Fruit fly (Drosophila melanogaster) whole organism, embryonic: Measurements from ENCODE around the gene Obp19c.

Source experiments
- Atf-2 ChIP-seq: fragments of 200-800 bp; sonication (Bioruptor generic); optimal IDR thresholded peaks from 2 replicates; lab custom pipeline; 2016; ENCODE audit warnings: missing biosample characterization, missing genetic modification characterization
- Awh ChIP-seq: fragments of 200-800 bp; sonication (Bioruptor generic); IDR thresholded peaks from 2 replicates; pipeline ENCODE4, ENCODE4 v1.3.6; 2022; ENCODE audit warnings: missing biosample characterization, missing genetic modification characterization
- B-H2 ChIP-seq: fragments of 200-800 bp; sonication (Bioruptor generic); optimal IDR thresholded peaks from 2 replicates; lab custom pipeline; 2018; ENCODE audit warnings: missing biosample characterization, mild to moderate bottlenecking, missing genetic modification characterization
- CG10543 ChIP-seq: fragments of 200-800 bp; sonication (Bioruptor generic); optimal IDR thresholded peaks from 3 replicates; lab custom pipeline; 2017; ENCODE audit warnings: missing biosample characterization, mild to moderate bottlenecking, missing genetic modification characterization, moderate library complexity
- CG10565 ChIP-seq: fragments of 200-800 bp; sonication (Bioruptor generic); optimal IDR thresholded peaks from 3 replicates; lab custom pipeline; 2016; ENCODE audit warnings: missing biosample characterization, mild to moderate bottlenecking, missing genetic modification characterization
- CG17802 ChIP-seq: fragments of 200-800 bp; sonication (Bioruptor generic); optimal IDR thresholded peaks from 2 replicates; lab custom pipeline; 2018; ENCODE audit warnings: missing biosample characterization, mild to moderate bottlenecking, missing genetic modification characterization, moderate library complexity
- CG32532 ChIP-seq: fragments of 200-800 bp; sonication (Bioruptor generic); IDR thresholded peaks from 2 replicates; pipeline ENCODE4 v1.3.6; 2022; ENCODE audit warnings: missing biosample characterization, missing genetic modification characterization
- CG42726 ChIP-seq: fragments of 200-800 bp; sonication (Bioruptor generic); IDR thresholded peaks from 2 replicates; pipeline ENCODE4 v1.3.6; 2022; ENCODE audit warnings: missing biosample characterization, missing genetic modification characterization; ENCODE audit not compliant: partially characterized antibody
- CG4617 ChIP-seq: fragments of 200-800 bp; sonication (Bioruptor generic); optimal IDR thresholded peaks from 3 replicates; lab custom pipeline; 2016; ENCODE audit warnings: missing biosample characterization, missing genetic modification characterization, borderline replicate concordance
- CG6254 ChIP-seq: fragments of 200-800 bp; sonication (Bioruptor generic); optimal IDR thresholded peaks from 3 replicates; lab custom pipeline; 2017; ENCODE audit warnings: mild to moderate bottlenecking, missing biosample characterization, missing genetic modification reagents, missing genetic modification characterization
- CG6689 ChIP-seq: fragments of 200-800 bp; sonication (Bioruptor generic); IDR thresholded peaks from 2 replicates; pipeline ENCODE4 v1.3.6; 2022; ENCODE audit warnings: missing biosample characterization, missing genetic modification characterization
- CG7839 ChIP-seq: fragments of 200-800 bp; sonication (Bioruptor generic); optimal IDR thresholded peaks from 3 replicates; lab custom pipeline; 2018; ENCODE audit warnings: missing biosample characterization, mild to moderate bottlenecking, missing genetic modification characterization, moderate library complexity
- CTCF ChIP-seq: fragments of 200-800 bp; sonication (Bioruptor generic); optimal IDR thresholded peaks from 2 replicates; lab custom pipeline; 2017; ENCODE audit warnings: missing biosample characterization, mild to moderate bottlenecking, missing genetic modification characterization, moderate library complexity
- D19B ChIP-seq: fragments of 200-800 bp; sonication (Bioruptor generic); optimal IDR thresholded peaks from 2 replicates; lab custom pipeline; 2017; ENCODE audit warnings: missing biosample characterization, mild to moderate bottlenecking, missing genetic modification characterization
- Dek ChIP-seq: fragments of 200-800 bp; sonication (Bioruptor generic); optimal IDR thresholded peaks from 3 replicates; lab custom pipeline; 2019; ENCODE audit warnings: missing biosample characterization, mild to moderate bottlenecking, missing genetic modification characterization, moderate library complexity
- GATAe ChIP-seq: fragments of 200-800 bp; sonication (Bioruptor generic); conservative IDR thresholded peaks from 2 replicates; pipeline ENCODE4 v1.3.6; 2022; ENCODE audit warnings: missing biosample characterization, missing genetic modification characterization
- HHEX ChIP-seq: fragments of 200-800 bp; sonication (Bioruptor generic); optimal IDR thresholded peaks from 3 replicates; lab custom pipeline; 2017; ENCODE audit warnings: missing biosample characterization, mild to moderate bottlenecking, missing genetic modification characterization, missing genetic modification reagents
- Hr51 ChIP-seq, 2 experiments: fragments of 200-800 bp; sonication (Bioruptor generic); optimal IDR thresholded peaks; 2 replicates in 1 of 2; 3 replicates in 1 of 2; lab custom pipeline; 2016 to 2018; ENCODE audit warnings: missing biosample characterization in 2 of 2, missing genetic modification characterization in 2 of 2, mild to moderate bottlenecking in 1 of 2, moderate library complexity in 1 of 2
- Jarid2 ChIP-seq: fragments of 200-800 bp; sonication (Bioruptor generic); optimal IDR thresholded peaks from 3 replicates; lab custom pipeline; 2017; ENCODE audit warnings: mild to moderate bottlenecking, missing biosample characterization, missing genetic modification reagents, missing genetic modification characterization
- Lim3 ChIP-seq: fragments of 200-800 bp; sonication (Bioruptor generic); IDR thresholded peaks from 2 replicates; pipeline ENCODE4 v1.3.6; 2022; ENCODE audit warnings: missing biosample characterization, missing genetic modification characterization
- Lpt ChIP-seq: fragments of >200 bp; optimal IDR thresholded peaks from 2 replicates; lab custom pipeline; 2018; ENCODE audit warnings: missing biosample characterization, missing genetic modification characterization
- Meics ChIP-seq: fragments of 200-800 bp; sonication (Bioruptor generic); optimal IDR thresholded peaks from 2 replicates; lab custom pipeline; 2017; ENCODE audit warnings: missing biosample characterization, mild to moderate bottlenecking, missing genetic modification characterization
- NC2β ChIP-seq: fragments of 200-800 bp; sonication (Bioruptor generic); optimal IDR thresholded peaks from 2 replicates; lab custom pipeline; 2016; ENCODE audit warnings: missing biosample characterization, missing genetic modification characterization
- Opbp ChIP-seq: fragments of 200-800 bp; sonication (Bioruptor generic); IDR thresholded peaks from 3 replicates; pipeline ENCODE4 v1.3.6; 2022; ENCODE audit warnings: missing biosample characterization, missing genetic modification characterization; ENCODE audit not compliant: partially characterized antibody
- Ravus ChIP-seq: fragments of 200-800 bp; sonication (Bioruptor generic); IDR thresholded peaks from 2 replicates; pipeline ENCODE4 v1.3.6; 2022; ENCODE audit warnings: missing biosample characterization, missing genetic modification characterization
- Sox100B ChIP-seq: fragments of 200-800 bp; sonication (Bioruptor generic); optimal IDR thresholded peaks from 3 replicates; lab custom pipeline; 2018; ENCODE audit warnings: missing biosample characterization, mild to moderate bottlenecking, missing genetic modification characterization
- Vsx1 ChIP-seq: fragments of 200-800 bp; sonication (Bioruptor generic); optimal IDR thresholded peaks from 2 replicates; lab custom pipeline; 2017; ENCODE audit warnings: missing biosample characterization, mild to moderate bottlenecking, missing genetic modification characterization, missing genetic modification reagents
- Xbp1 ChIP-seq: fragments of 200-800 bp; sonication (Bioruptor generic); optimal IDR thresholded peaks from 3 replicates; lab custom pipeline; 2016; ENCODE audit warnings: missing biosample characterization, mild to moderate bottlenecking, missing genetic modification characterization
- ac ChIP-seq: fragments of 200-800 bp; sonication (Bioruptor generic); optimal IDR thresholded peaks from 3 replicates; lab custom pipeline; 2017; ENCODE audit warnings: missing biosample characterization, mild to moderate bottlenecking, missing genetic modification characterization
- ap ChIP-seq: fragments of 200-800 bp; sonication (Bioruptor generic); IDR thresholded peaks from 2 replicates; pipeline ENCODE4 v1.3.6; 2022; ENCODE audit warnings: missing biosample characterization, missing genetic modification characterization
- ato ChIP-seq: fragments of 200-800 bp; sonication (Bioruptor generic); IDR thresholded peaks from 2 replicates; pipeline ENCODE4 v1.3.6; 2022; ENCODE audit warnings: missing biosample characterization, missing genetic modification characterization; ENCODE audit not compliant: partially characterized antibody
- bigmax ChIP-seq: fragments of 200-800 bp; sonication (Bioruptor generic); optimal IDR thresholded peaks from 2 replicates; lab custom pipeline; 2018; ENCODE audit warnings: missing biosample characterization, mild to moderate bottlenecking, missing genetic modification characterization
- caup ChIP-seq: fragments of 200-800 bp; sonication (Bioruptor generic); optimal IDR thresholded peaks from 3 replicates; lab custom pipeline; 2017; ENCODE audit warnings: missing biosample characterization, mild to moderate bottlenecking, missing genetic modification characterization, moderate library complexity; ENCODE audit not compliant: severe bottlenecking
- dmrt99B ChIP-seq: fragments of 200-800 bp; sonication (Bioruptor generic); optimal IDR thresholded peaks from 2 replicates; lab custom pipeline; 2018; ENCODE audit warnings: missing biosample characterization, mild to moderate bottlenecking, missing genetic modification characterization, moderate library complexity
- ems ChIP-seq: fragments of 200-800 bp; sonication (Bioruptor generic); optimal IDR thresholded peaks from 3 replicates; lab custom pipeline; 2016; ENCODE audit warnings: missing biosample characterization, missing genetic modification characterization
- her ChIP-seq: fragments of 200-800 bp; sonication (Bioruptor generic); optimal IDR thresholded peaks from 2 replicates; lab custom pipeline; 2016; ENCODE audit warnings: missing biosample characterization, missing genetic modification characterization
- hkb ChIP-seq, 2 experiments: fragments of 200-800 bp in 1 of 2; fragments of >200 bp in 1 of 2; sonication (Bioruptor generic) in 1 of 2; IDR thresholded peaks in 1 of 2; optimal IDR thresholded peaks in 1 of 2; 2 replicates each; pipeline versions ENCODE4 v1.3.6 to Lab custom; 2017 to 2022; ENCODE audit warnings: missing biosample characterization in 1 of 2, missing genetic modification characterization in 1 of 2
- hth ChIP-seq: fragments of >200 bp; optimal IDR thresholded peaks from 2 replicates; lab custom pipeline; 2017; ENCODE audit warnings: inconsistent platforms
- jumu ChIP-seq: fragments of 200-800 bp; sonication (Bioruptor generic); optimal IDR thresholded peaks from 3 replicates; lab custom pipeline; 2016; ENCODE audit warnings: missing biosample characterization, missing genetic modification characterization
- lab ChIP-seq: fragments of 200-800 bp; sonication (Bioruptor generic); optimal IDR thresholded peaks from 3 replicates; lab custom pipeline; 2017; ENCODE audit warnings: missing biosample characterization, missing genetic modification characterization, mild to moderate bottlenecking, moderate library complexity, missing genetic modification reagents
- nerfin-1 ChIP-seq: fragments of 200-800 bp; sonication (Bioruptor generic); optimal IDR thresholded peaks from 3 replicates; lab custom pipeline; 2019; ENCODE audit warnings: missing biosample characterization, mild to moderate bottlenecking, missing genetic modification characterization, moderate library complexity
- odd ChIP-seq: fragments of 200-800 bp; sonication (Bioruptor generic); optimal IDR thresholded peaks from 2 replicates; lab custom pipeline; 2017; ENCODE audit warnings: missing biosample characterization, mild to moderate bottlenecking, missing genetic modification characterization
- org-1 ChIP-seq: fragments of 200-800 bp; sonication (Bioruptor generic); optimal IDR thresholded peaks from 2 replicates; lab custom pipeline; 2017; ENCODE audit warnings: missing biosample characterization, missing genetic modification characterization
- pho ChIP-seq: fragments of 200-800 bp; sonication (Bioruptor generic); optimal IDR thresholded peaks from 2 replicates; lab custom pipeline; 2016; ENCODE audit warnings: missing biosample characterization, missing genetic modification characterization
- pita ChIP-seq: fragments of 200-800 bp; sonication (Bioruptor generic); optimal IDR thresholded peaks from 2 replicates; lab custom pipeline; 2017; ENCODE audit warnings: missing biosample characterization, mild to moderate bottlenecking, missing genetic modification characterization
- sens ChIP-seq: fragments of 200-800 bp; sonication (Bioruptor generic); peaks from one replicate; lab custom pipeline; 2016; ENCODE audit warnings: missing biosample characterization, missing genetic modification characterization
- seq ChIP-seq: fragments of 200-800 bp; sonication (Bioruptor generic); IDR thresholded peaks from 2 replicates; pipeline ENCODE4 v1.3.6; 2022; ENCODE audit warnings: missing biosample characterization, missing genetic modification characterization
- sna ChIP-seq: fragments of 200-800 bp; sonication (Bioruptor generic); IDR thresholded peaks from 2 replicates; pipeline ENCODE4 v1.3.6; 2022; ENCODE audit warnings: missing biosample characterization, missing genetic modification characterization; ENCODE audit not compliant: partially characterized antibody
- tna ChIP-seq: fragments of 200-800 bp; sonication (Bioruptor generic); IDR thresholded peaks from 2 replicates; pipeline ENCODE4 v1.3.6; 2022; ENCODE audit warnings: missing biosample characterization, missing genetic modification characterization; ENCODE audit not compliant: partially characterized antibody
- toy ChIP-seq: fragments of 200-800 bp; sonication (Bioruptor generic); IDR thresholded peaks from 2 replicates; pipeline ENCODE4 v1.3.6; 2022; ENCODE audit warnings: missing biosample characterization, missing genetic modification characterization
- zf30C ChIP-seq: fragments of 200-800 bp; sonication (Bioruptor generic); optimal IDR thresholded peaks from 3 replicates; lab custom pipeline; 2018; ENCODE audit warnings: missing biosample characterization, mild to moderate bottlenecking, missing genetic modification characterization

The Obp19c gene

DNA sequence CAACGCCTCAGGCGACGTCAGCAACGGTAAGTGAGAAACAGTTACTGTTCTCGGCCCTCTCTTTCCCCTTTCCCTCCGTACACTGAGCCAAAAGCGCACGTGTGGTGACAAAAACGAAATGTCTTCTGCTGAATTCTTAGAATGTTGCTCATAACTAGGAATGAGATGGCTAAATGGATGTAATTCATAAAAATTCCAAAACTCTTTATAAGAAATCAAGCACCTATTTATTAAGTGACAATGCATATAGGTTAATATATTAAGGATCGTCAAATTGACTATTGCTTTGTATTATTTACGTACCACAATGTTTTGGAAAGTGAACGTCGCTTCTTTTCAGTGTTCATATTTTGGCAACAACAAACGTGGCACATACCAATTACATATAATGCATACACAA lies 15.8 kb upstream of the Obp19c start (continued):
- TF ChIP-seq pho (GFP tag; lab: Kevin White, UChicago): peak; percentile 43
- peak; percentile 12 for TF ChIP-seq B-H2 (GFP tag; lab: Kevin White, UChicago)
- no peak for TF ChIP-seq hkb (optimal IDR thresholded peaks at IDR 0.05; lab: Kevin White, UChicago)
- TF ChIP-seq hkb (GFP tag; IDR thresholded peaks at IDR 0.05; lab: Robert Waterston, UW): no peak
- peak; percentile 28 for TF ChIP-seq Xbp1 (GFP tag; lab: Kevin White, UChicago)
- peak; percentile 58 for TF ChIP-seq sens (GFP tag; lab: Kevin White, UChicago)
- TF ChIP-seq CTCF (GFP tag; lab: Kevin White, UChicago): no peak
- TF ChIP-seq Sox100B: no peak
- TF ChIP-seq ems (GFP tag; lab: Kevin White, UChicago): peak; percentile 11
- no peak; the same call in 1 of the 2 replicates for TF ChIP-seq seq (GFP tag; lab: Robert Waterston, UW)
- TF ChIP-seq CG42726 (GFP tag; lab: Robert Waterston, UW): no peak
- TF ChIP-seq GATAe (GFP tag; lab: Robert Waterston, UW): no peak
- TF ChIP-seq Lim3 (GFP tag; lab: Robert Waterston, UW): no peak
- peak; percentile 23 for TF ChIP-seq HHEX (GFP tag; lab: Kevin White, UChicago)
- TF ChIP-seq Awh: no peak
- peak; percentile 50 for TF ChIP-seq zf30C (GFP tag; lab: Kevin White, UChicago)
- TF ChIP-seq CG6689 (GFP tag; lab: Robert Waterston, UW): no peak
- no peak for TF ChIP-seq Lpt
- TF ChIP-seq hth (lab: Kevin White, UChicago): no peak
- TF ChIP-seq Meics: peak; percentile 57
- TF ChIP-seq tna (GFP tag; lab: Robert Waterston, UW): no peak
- no peak for TF ChIP-seq odd (GFP tag; lab: Kevin White, UChicago)
- no peak for TF ChIP-seq CG6254 (GFP tag; lab: Kevin White, UChicago)
- TF ChIP-seq CG7839: peak; percentile 41
- TF ChIP-seq her: no peak
- no peak for TF ChIP-seq jumu (GFP tag; lab: Kevin White, UChicago)
- TF ChIP-seq CG4617: no peak
- TF ChIP-seq CG32532 (GFP tag; lab: Robert Waterston, UW): peak; percentile 50; the same call in 1 of the 2 replicates
- no peak for TF ChIP-seq ap
- no peak for TF ChIP-seq CG17802
- TF ChIP-seq lab (GFP tag; lab: Kevin White, UChicago): peak; percentile 69
- no peak for TF ChIP-seq Jarid2 (GFP tag; lab: Kevin White, UChicago)
- no peak for TF ChIP-seq toy (GFP tag; lab: Robert Waterston, UW)
- no peak for TF ChIP-seq pita (GFP tag; lab: Kevin White, UChicago)
- no peak for TF ChIP-seq Atf-2 (GFP tag; lab: Kevin White, UChicago)
- TF ChIP-seq caup (GFP tag; lab: Kevin White, UChicago): peak; percentile 29
- no peak for TF ChIP-seq NC2β (GFP tag; lab: Kevin White, UChicago)
- TF ChIP-seq CG10543: peak; percentile 64
- TF ChIP-seq Vsx1 (GFP tag; lab: Kevin White, UChicago): no peak
- TF ChIP-seq Hr51 (GFP tag; optimal IDR thresholded peaks at IDR 0.05; lab: Kevin White, UChicago): peak in 1 of 2 experiments; percentile 51
- no peak for TF ChIP-seq CG10565
- no peak for TF ChIP-seq Ravus (GFP tag; lab: Robert Waterston, UW)
- TF ChIP-seq D19B: no peak
- peak; percentile 47 for TF ChIP-seq dmrt99B (tag; lab: Kevin White, UChicago)
- no peak for TF ChIP-seq nerfin-1 (tag; lab: Kevin White, UChicago)
- no peak for TF ChIP-seq ac (GFP tag; lab: Kevin White, UChicago)
- peak; percentile 45 for TF ChIP-seq Dek (tag; lab: Kevin White, UChicago)
- peak; percentile 23 for TF ChIP-seq org-1 (GFP tag; lab: Kevin White, UChicago)
- TF ChIP-seq ato (GFP tag; lab: Robert Waterston, UW): no peak
- no peak for TF ChIP-seq Opbp (GFP tag; lab: Robert Waterston, UW)
- TF ChIP-seq bigmax (GFP tag; lab: Kevin White, UChicago): no peak
- TF ChIP-seq sna (GFP tag; lab: Robert Waterston, UW): no peak
